Worm (Caenorhabditis elegans): ENCODE measurements around the gene str-73.

DNA sequence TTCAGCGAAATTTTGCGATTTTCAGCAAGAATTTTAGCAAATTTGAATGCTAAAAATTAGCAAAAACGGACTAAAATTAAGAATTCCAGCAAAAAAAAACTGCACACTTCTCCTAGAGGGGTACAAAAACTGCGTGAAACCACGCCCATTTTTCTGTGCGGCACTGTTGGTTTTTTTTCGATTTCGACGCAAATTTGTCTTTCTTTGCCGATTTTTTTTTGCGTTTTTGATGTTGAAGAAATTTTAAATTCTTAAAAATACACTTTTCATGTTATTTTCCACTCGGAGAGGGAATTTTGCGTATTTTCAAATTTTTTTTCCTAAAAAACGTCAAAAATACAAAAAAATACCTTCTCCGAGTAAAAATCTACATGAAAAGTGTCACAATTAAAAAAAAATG, 26.1 kb upstream of the str-73 start, which contains the start of gene syp-1:
- TF ChIP-seq ceh-22 (tag; optimal IDR thresholded peaks at IDR 0.05) (no peak), che-1 (tag; optimal IDR thresholded peaks at IDR 0.05) (no peak), madf-2 (tag; optimal IDR thresholded peaks at IDR 0.05) (no peak), dve-1 (tag; optimal IDR thresholded peaks at IDR 0.05) (no peak), K09A11.1 (tag; optimal IDR thresholded peaks at IDR 0.05; ENCODE audit: insufficient read depth) (no peak), nfya-1 (tag; optimal IDR thresholded peaks at IDR 0.05) (no peak)

All from whole organism, late embryonic.